Worm (Caenorhabditis elegans): Measurements from ENCODE around the gene F59C12.4.
A peak's percentile ranks its signal among the peaks of the same experiment; 100 is the strongest.

Gene F59C12.4

DNA sequence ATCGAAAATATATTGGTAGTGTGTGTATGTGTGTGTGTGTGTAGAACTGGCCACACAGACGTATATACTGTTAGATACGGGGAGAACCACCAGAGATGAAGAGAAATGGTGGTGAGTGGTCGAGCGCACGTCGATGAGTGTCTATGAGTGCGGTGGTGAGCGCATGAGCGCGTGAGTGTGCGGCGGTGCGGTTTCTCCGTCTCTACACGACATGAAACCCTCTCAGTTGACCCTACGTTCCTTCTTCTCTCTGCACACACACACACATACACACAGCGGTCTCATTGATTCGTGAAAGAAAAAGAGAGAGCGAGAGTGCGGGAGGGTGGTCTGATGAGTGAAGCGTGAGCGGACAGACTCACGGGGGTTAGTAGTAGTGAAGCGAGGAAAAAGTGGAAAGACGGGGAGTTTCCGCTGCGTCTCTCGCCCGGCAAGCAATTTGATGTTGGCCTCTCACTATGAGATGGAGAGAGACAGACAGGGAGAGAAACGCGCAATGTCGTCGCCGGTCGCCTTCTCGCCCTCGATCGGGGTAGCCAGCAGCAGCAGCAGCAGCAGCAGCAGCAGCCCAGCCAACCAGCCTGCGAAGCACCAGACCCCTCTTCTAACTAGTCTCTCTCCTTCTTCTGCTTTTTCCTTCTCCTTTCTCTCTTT lies 10.0 kb upstream of the F59C12.4 start (continued):
- TF ChIP-seq atf-7 (tag; optimal IDR thresholded peaks at IDR 0.05): peak; percentile 93
- TF ChIP-seq lin-40 (tag; optimal IDR thresholded peaks at IDR 0.05): peak; percentile 97
- TF ChIP-seq hmg-20 (GFP tag; IDR thresholded peaks at IDR 0.05): 0 out of 2 replicates have a peak, but pooled peaks have one; percentile 33
- TF ChIP-seq snpc-1.1 (tag; optimal IDR thresholded peaks at IDR 0.05; ENCODE audit: insufficient read depth): peak; percentile 15
- no peak for TF ChIP-seq mxl-1 (tag; optimal IDR thresholded peaks at IDR 0.05)
- no peak for TF ChIP-seq rpc-1 (optimal IDR thresholded peaks at IDR 0.05)
- TF ChIP-seq rpc-1 (tag; optimal IDR thresholded peaks at IDR 0.05): no peak
- peak; percentile 70 for TF ChIP-seq tbp1 (GFP tag; optimal IDR thresholded peaks at IDR 0.05)
- peak; percentile 80; the same call in 1 of the 2 replicates for TF ChIP-seq Y67H2A.10 (GFP tag; conservative IDR thresholded peaks at IDR 0.05)
- peak; percentile 95 for TF ChIP-seq madf-10 (tag; optimal IDR thresholded peaks at IDR 0.05)
- TF ChIP-seq bed-2 (GFP tag; IDR thresholded peaks at IDR 0.05): no peak
- no peak for TF ChIP-seq F39B2.1 (GFP tag; IDR thresholded peaks at IDR 0.05)
- TF ChIP-seq nhr-27 (tag; optimal IDR thresholded peaks at IDR 0.05): no peak
- no peak; the same call in 1 of the 2 replicates for TF ChIP-seq ekl-4 (GFP tag; IDR thresholded peaks at IDR 0.05)
- no peak for TF ChIP-seq egl-18 (GFP tag; IDR thresholded peaks at IDR 0.05)
- TF ChIP-seq cebp-1 (GFP tag; IDR thresholded peaks at IDR 0.05): peak; percentile 71; the same call in 1 of the 2 replicates
- TF ChIP-seq cebp-1 (tag; optimal IDR thresholded peaks at IDR 0.05): peak; percentile 94
- TF ChIP-seq pha-4 (tag; optimal IDR thresholded peaks at IDR 0.05): peak; percentile 83
- 0 out of 2 replicates have a peak, but pooled peaks have one; percentile 41 for TF ChIP-seq aptf-2 (GFP tag; conservative IDR thresholded peaks at IDR 0.05)
- no peak for TF ChIP-seq aptf-3 (GFP tag; IDR thresholded peaks at IDR 0.05)
- TF ChIP-seq athp-1 (tag; optimal IDR thresholded peaks at IDR 0.05): peak; percentile 90
- TF ChIP-seq unc-62 (GFP tag; optimal IDR thresholded peaks at IDR 0.05): no peak
- TF ChIP-seq snpc-4 (GFP tag; optimal IDR thresholded peaks at IDR 0.05): peak; percentile 57
- peak; percentile 63 to 82 (median 78) for TF ChIP-seq snpc-4 (tag; optimal IDR thresholded peaks at IDR 0.05)
- TF ChIP-seq ztf-6 (GFP tag; IDR thresholded peaks at IDR 0.05): 0 out of 2 replicates have a peak, but pooled peaks have one; percentile 53
- peak; percentile 61 for TF ChIP-seq ztf-18 (tag; optimal IDR thresholded peaks at IDR 0.05)
- TF ChIP-seq snpc-1.3 (tag; optimal IDR thresholded peaks at IDR 0.05; ENCODE audit: insufficient read depth): peak; percentile 23
- TF ChIP-seq T26A5.8 (tag; optimal IDR thresholded peaks at IDR 0.05): no peak
- TF ChIP-seq xnd-1 (tag; optimal IDR thresholded peaks at IDR 0.05): no peak
- TF ChIP-seq ceh-27 (GFP tag; optimal IDR thresholded peaks at IDR 0.05): peak; percentile 97
- peak; percentile 81 for TF ChIP-seq repo-1 (tag; optimal IDR thresholded peaks at IDR 0.05)
- no peak; the same call in 1 of the 2 replicates for TF ChIP-seq let-526 (GFP tag; IDR thresholded peaks at IDR 0.05)
- no peak for TF ChIP-seq efl-1 (GFP tag; optimal IDR thresholded peaks at IDR 0.05)
- peak; percentile 80; the same call in 1 of the 2 replicates for TF ChIP-seq cebp-2 (GFP tag; IDR thresholded peaks at IDR 0.05)
- no peak for TF ChIP-seq nfya-2 (GFP tag; IDR thresholded peaks at IDR 0.05)
- no peak for TF ChIP-seq sdz-38 (tag; optimal IDR thresholded peaks at IDR 0.05)
- TF ChIP-seq lin-54 (GFP tag; optimal IDR thresholded peaks at IDR 0.05): peak; percentile 65
- TF ChIP-seq F37B4.10 (GFP tag; IDR thresholded peaks at IDR 0.05): no peak
- TF ChIP-seq ceh-79 (tag; optimal IDR thresholded peaks at IDR 0.05): no peak
- TF ChIP-seq hlh-26 (GFP tag; conservative IDR thresholded peaks at IDR 0.05): no peak
- peak; percentile 83 for TF ChIP-seq ets-4 (GFP tag; optimal IDR thresholded peaks at IDR 0.05)
- peak; percentile 98 for TF ChIP-seq chd-7 (tag; optimal IDR thresholded peaks at IDR 0.05)
- peak; percentile 69; the same call in 1 of the 2 replicates for TF ChIP-seq Y95B8A.8 (GFP tag; IDR thresholded peaks at IDR 0.05)
- TF ChIP-seq bed-1 (GFP tag; IDR thresholded peaks at IDR 0.05): 0 out of 2 replicates have a peak, but pooled peaks have one; percentile 39
- TF ChIP-seq sea-2 (GFP tag; IDR thresholded peaks at IDR 0.05): no peak
- TF ChIP-seq hlh-12 (tag; optimal IDR thresholded peaks at IDR 0.05): no peak
- no peak for TF ChIP-seq ceh-91 (GFP tag; IDR thresholded peaks at IDR 0.05)
- 0 out of 2 replicates have a peak, but pooled peaks have one; percentile 45 for TF ChIP-seq hsf-1 (GFP tag; IDR thresholded peaks at IDR 0.05)
